Fruit fly (Drosophila melanogaster): Measurements from ENCODE around the gene Rtel1.

dm6 chrX:5789187-5789586 lies 41.6 kb downstream of the Rtel1 start, which contains the start of gene CG15767:
- TF ChIP-seq Dll (optimal IDR thresholded peaks at IDR 0.05), result no peak
- TF ChIP-seq psq (optimal IDR thresholded peaks at IDR 0.05), result no peak
